Fruit fly (Drosophila melanogaster) whole organism, prepupa: ENCODE data around the gene PNKP.

Source experiments
- CG11762 ChIP-seq: fragments of 200-800 bp; sonication (Bioruptor generic); optimal IDR thresholded peaks from 3 replicates; lab custom pipeline; 2016; ENCODE audit warnings: missing biosample characterization, missing genetic modification characterization; ENCODE audit not compliant: insufficient read depth
- CG16779 ChIP-seq: fragments of 200-800 bp; sonication (Bioruptor generic); optimal IDR thresholded peaks from 3 replicates; lab custom pipeline; 2017; ENCODE audit warnings: missing biosample characterization, mild to moderate bottlenecking, missing genetic modification characterization
- CG31627 ChIP-seq: fragments of 200-800 bp; sonication (Bioruptor generic); optimal IDR thresholded peaks from 3 replicates; lab custom pipeline; 2016; ENCODE audit warnings: missing biosample characterization, missing genetic modification characterization
- CG6276 ChIP-seq: fragments of 200-800 bp; sonication (Bioruptor generic); optimal IDR thresholded peaks from 2 replicates; lab custom pipeline; 2017; ENCODE audit warnings: missing biosample characterization, mild to moderate bottlenecking, missing genetic modification characterization
- Eip75B ChIP-seq: fragments of 200-800 bp; sonication (Bioruptor generic); optimal IDR thresholded peaks from 3 replicates; lab custom pipeline; 2016; ENCODE audit warnings: missing biosample characterization, missing genetic modification characterization
- Gug ChIP-seq: fragments of 200-800 bp; sonication (Bioruptor generic); IDR thresholded peaks from 2 replicates; pipeline ENCODE4 v1.3.6; 2022; ENCODE audit warnings: missing biosample characterization, missing genetic modification characterization
- Sox15 ChIP-seq: fragments of 200-800 bp; sonication (Bioruptor generic); optimal IDR thresholded peaks from 3 replicates; lab custom pipeline; 2016; ENCODE audit warnings: missing biosample characterization, missing genetic modification characterization
- cyc ChIP-seq: fragments of 200-800 bp; sonication (Bioruptor generic); optimal IDR thresholded peaks from 3 replicates; lab custom pipeline; 2016; ENCODE audit warnings: missing biosample characterization, missing genetic modification characterization
- dac ChIP-seq: fragments of 200-800 bp; sonication (Bioruptor generic); optimal IDR thresholded peaks from 2 replicates; lab custom pipeline; 2017; ENCODE audit warnings: missing biosample characterization, mild to moderate bottlenecking, missing genetic modification characterization
- fd85E ChIP-seq: fragments of 200-800 bp; sonication (Bioruptor generic); optimal IDR thresholded peaks from 3 replicates; lab custom pipeline; 2016; ENCODE audit warnings: missing biosample characterization, missing genetic modification characterization

DNA sequence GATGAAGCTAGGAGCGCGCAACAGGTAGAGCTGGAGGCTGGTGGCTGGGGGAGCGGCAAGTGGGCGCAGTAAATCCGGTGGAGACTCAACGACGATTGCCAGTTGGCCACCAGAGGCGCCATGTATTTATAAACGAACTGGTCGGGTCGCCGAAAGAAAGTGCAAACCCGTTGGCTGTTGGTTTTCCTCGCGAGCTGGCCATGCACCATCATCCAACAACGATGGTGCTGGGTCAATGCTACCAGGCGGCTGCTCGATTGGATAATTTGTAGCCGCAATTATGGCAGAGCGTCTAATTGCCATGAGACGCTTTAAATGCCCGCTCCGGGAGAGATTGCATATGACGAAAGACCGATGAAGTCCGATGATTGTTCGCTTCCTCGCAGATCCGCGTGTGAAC is 32.6 kb downstream of the PNKP start, which contains the start of gene CG11693:
- TF ChIP-seq dac (GFP tag; lab: Kevin White, UChicago) (no peak), CG31627 (GFP tag; lab: Kevin White, UChicago) (no peak), Sox15 (no peak), cyc (GFP tag; lab: Kevin White, UChicago) (no peak), CG11762 (GFP tag; lab: Kevin White, UChicago) (no peak), CG16779 (tag; lab: Kevin White, UChicago) (no peak), Gug (no peak), Eip75B (GFP tag; lab: Kevin White, UChicago) (no peak), CG6276 (GFP tag; lab: Kevin White, UChicago) (no peak), fd85E (GFP tag; lab: Kevin White, UChicago) (no peak)
